Fruit fly (Drosophila melanogaster) whole organism, pupa: ENCODE data around the gene Vps36.

Experiments used
- CG10348 ChIP-seq: fragments of 200-800 bp; sonication (Bioruptor generic); IDR thresholded peaks from 2 replicates; pipeline ENCODE4 v1.3.6; 2022; ENCODE audit warnings: missing biosample characterization, missing genetic modification characterization
- CG8159 ChIP-seq: fragments of 200-800 bp; sonication (Bioruptor generic); optimal IDR thresholded peaks from 3 replicates; lab custom pipeline; 2018; ENCODE audit warnings: missing biosample characterization, mild to moderate bottlenecking, missing genetic modification characterization, moderate library complexity
- CG8301 ChIP-seq: fragments of 200-800 bp; sonication (Bioruptor generic); optimal IDR thresholded peaks from 2 replicates; lab custom pipeline; 2018; ENCODE audit warnings: missing biosample characterization, mild to moderate bottlenecking, missing genetic modification characterization
- D1 ChIP-seq: fragments of 200-800 bp; sonication (Bioruptor generic); optimal IDR thresholded peaks from 2 replicates; lab custom pipeline; 2018; ENCODE audit warnings: missing biosample characterization, mild to moderate bottlenecking, missing genetic modification characterization, moderate library complexity
- Pif1B ChIP-seq: fragments of 200-800 bp; sonication (Bioruptor generic); optimal IDR thresholded peaks from 3 replicates; lab custom pipeline; 2016; ENCODE audit warnings: missing biosample characterization, missing genetic modification characterization
- fd96Ca ChIP-seq: fragments of 200-800 bp; sonication (Bioruptor generic); IDR thresholded peaks from 3 replicates; pipeline ENCODE4 v1.3.6; 2022; ENCODE audit warnings: missing biosample characterization, missing genetic modification characterization
- gl ChIP-seq: fragments of 200-800 bp; sonication (Bioruptor generic); optimal IDR thresholded peaks from 2 replicates; lab custom pipeline; 2018; ENCODE audit warnings: missing biosample characterization, mild to moderate bottlenecking, missing genetic modification characterization

- no peak for TF ChIP-seq Pif1B
- TF ChIP-seq fd96Ca (GFP tag; lab: Robert Waterston, UW), result no peak
- TF ChIP-seq CG10348 (GFP tag; lab: Robert Waterston, UW), result no peak
- peak; percentile 42 for TF ChIP-seq CG8159 (tag; lab: Kevin White, UChicago)
- no peak for TF ChIP-seq gl (tag; lab: Kevin White, UChicago)
- TF ChIP-seq CG8301 (tag; lab: Kevin White, UChicago), result peak; percentile 13
- TF ChIP-seq D1 (tag; lab: Kevin White, UChicago), result no peak
Measured at dm6 chr3L:13478339-13479203, 34.3 kb downstream of the Vps36 start.
